Fruit fly (Drosophila melanogaster): ENCODE measurements around the gene CG14957.
A peak's percentile ranks its signal among the peaks of the same experiment; 100 is the strongest.

The CG14957 gene

DNA sequence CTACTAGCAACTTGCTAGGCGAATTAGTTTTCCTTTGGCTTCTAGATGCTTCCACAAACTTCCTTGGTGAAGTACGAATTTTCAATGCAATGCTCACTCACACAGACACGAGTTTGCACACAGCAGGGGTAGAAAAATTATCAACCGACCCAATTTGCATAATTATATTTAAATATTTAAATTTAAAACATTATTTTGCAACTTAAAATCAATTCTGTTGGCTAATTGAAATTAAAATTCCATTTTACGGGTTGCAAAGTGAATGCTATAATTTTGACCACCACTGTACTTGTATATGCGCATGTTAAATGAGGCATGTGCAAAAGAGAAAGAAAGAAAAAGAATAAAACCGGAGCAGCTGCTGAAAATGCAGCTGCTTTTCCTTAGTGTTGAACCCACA, 6.7 kb downstream of the CG14957 start (continued):
- TF ChIP-seq Ptx1 (GFP tag; IDR thresholded peaks at IDR 0.05): peak; percentile 95
- TF ChIP-seq row (GFP tag; IDR thresholded peaks at IDR 0.05): peak; percentile 95
- TF ChIP-seq ERR (GFP tag; optimal IDR thresholded peaks at IDR 0.05): peak; percentile 50
- TF ChIP-seq scrt (GFP tag; optimal IDR thresholded peaks at IDR 0.05): peak; percentile 87
- TF ChIP-seq vfl (GFP tag; optimal IDR thresholded peaks at IDR 0.05): peak; percentile 41
- TF ChIP-seq bowl (GFP tag; IDR thresholded peaks at IDR 0.05): peak; percentile 83; the same call in 1 of the 2 replicates
- TF ChIP-seq nom (GFP tag; optimal IDR thresholded peaks at IDR 0.05): peak; percentile 62
- TF ChIP-seq MBD-R2 (GFP tag; IDR thresholded peaks at IDR 0.05): peak; percentile 76
- no peak for TF ChIP-seq sqz (GFP tag; optimal IDR thresholded peaks at IDR 0.05)
- TF ChIP-seq Tbp (GFP tag; optimal IDR thresholded peaks at IDR 0.05): no peak
- peak; percentile 47 for TF ChIP-seq CG17186 (GFP tag; optimal IDR thresholded peaks at IDR 0.05)
- peak; percentile 93 for TF ChIP-seq Dek (tag; optimal IDR thresholded peaks at IDR 0.05)
- no peak for TF ChIP-seq cad (GFP tag; optimal IDR thresholded peaks at IDR 0.05)
- peak; percentile 66 for TF ChIP-seq cato (GFP tag; optimal IDR thresholded peaks at IDR 0.05; ENCODE audit: borderline replicate concordance)
- TF ChIP-seq tna (GFP tag; IDR thresholded peaks at IDR 0.05; ENCODE audit: partially characterized antibody): no peak
- TF ChIP-seq D (optimal IDR thresholded peaks at IDR 0.05): no peak
- peak; percentile 93 for TF ChIP-seq D (GFP tag; optimal IDR thresholded peaks at IDR 0.05)
- TF ChIP-seq CG8281 (tag; optimal IDR thresholded peaks at IDR 0.05): peak; percentile 77
- peak; percentile 95 for TF ChIP-seq CG8924 (tag; optimal IDR thresholded peaks at IDR 0.05)
- no peak for TF ChIP-seq CG6791 (GFP tag; IDR thresholded peaks at IDR 0.05; ENCODE audit: partially characterized antibody)
- peak; percentile 82 for TF ChIP-seq CG9817 (tag; optimal IDR thresholded peaks at IDR 0.05)
- TF ChIP-seq CG6854 (GFP tag; optimal IDR thresholded peaks at IDR 0.05): peak; percentile 88
- peak; percentile 88 for TF ChIP-seq ase (GFP tag; IDR thresholded peaks at IDR 0.05)
- TF ChIP-seq bab2 (GFP tag; optimal IDR thresholded peaks at IDR 0.05): peak; percentile 79
- TF ChIP-seq CG4328 (GFP tag; optimal IDR thresholded peaks at IDR 0.05): peak; percentile 47
- TF ChIP-seq Nf-YC (tag; optimal IDR thresholded peaks at IDR 0.05): peak; percentile 80
- peak; percentile 50 for TF ChIP-seq CG7928 (GFP tag; optimal IDR thresholded peaks at IDR 0.05)
- TF ChIP-seq pan (optimal IDR thresholded peaks at IDR 0.05): no peak
- TF ChIP-seq pan (GFP tag; optimal IDR thresholded peaks at IDR 0.05 in 1 of 2, IDR thresholded peaks at IDR 0.05 in 1 of 2): peak in 1 of 2 experiments; percentile 97
- no peak for TF ChIP-seq Dp (GFP tag; optimal IDR thresholded peaks at IDR 0.05)
- TF ChIP-seq H2.0 (GFP tag; IDR thresholded peaks at IDR 0.05): peak; percentile 90
- peak; percentile 89 for TF ChIP-seq CG15601 (tag; optimal IDR thresholded peaks at IDR 0.05)
- TF ChIP-seq Spps (tag; optimal IDR thresholded peaks at IDR 0.05): peak; percentile 89
- peak; percentile 81 for TF ChIP-seq Mad (GFP tag; optimal IDR thresholded peaks at IDR 0.05)
- peak in 1 of 3 experiments; percentile 88 for TF ChIP-seq lola (GFP tag; optimal IDR thresholded peaks at IDR 0.05)
- peak; percentile 48 for TF ChIP-seq HLH54F (GFP tag; optimal IDR thresholded peaks at IDR 0.05)
- peak; percentile 42 for TF ChIP-seq pnt (GFP tag; optimal IDR thresholded peaks at IDR 0.05)
- no peak for TF ChIP-seq CG17568 (GFP tag; optimal IDR thresholded peaks at IDR 0.05)
- peak; percentile 95 for TF ChIP-seq CG7839 (tag; optimal IDR thresholded peaks at IDR 0.05)
- peak; percentile 92 for TF ChIP-seq CG10209 (GFP tag; optimal IDR thresholded peaks at IDR 0.05)
- TF ChIP-seq Doc3 (GFP tag; IDR thresholded peaks at IDR 0.05; ENCODE audit: partially characterized antibody): no peak
- TF ChIP-seq MTF-1 (GFP tag; optimal IDR thresholded peaks at IDR 0.05; ENCODE audit: borderline replicate concordance): peak; percentile 89
- TF ChIP-seq CG14965 (GFP tag; optimal IDR thresholded peaks at IDR 0.05; ENCODE audit: borderline replicate concordance): no peak
- TF ChIP-seq CG12299 (tag; optimal IDR thresholded peaks at IDR 0.05): peak; percentile 93
- peak; percentile 87 for TF ChIP-seq CG5245 (GFP tag; optimal IDR thresholded peaks at IDR 0.05)
- peak; percentile 85 for TF ChIP-seq CG18764 (GFP tag; optimal IDR thresholded peaks at IDR 0.05)
- TF ChIP-seq ap (GFP tag; IDR thresholded peaks at IDR 0.05): peak; percentile 90
- TF ChIP-seq CG9727 (GFP tag; optimal IDR thresholded peaks at IDR 0.05): peak; percentile 94
- peak; percentile 93 for TF ChIP-seq stc (GFP tag; IDR thresholded peaks at IDR 0.05)
- TF ChIP-seq Meics (GFP tag; optimal IDR thresholded peaks at IDR 0.05): peak; percentile 94
- TF ChIP-seq CG1529 (GFP tag; optimal IDR thresholded peaks at IDR 0.05): peak; percentile 88

Data from whole organism, embryonic.